Worm (Caenorhabditis elegans) whole organism, L4 larva: Measurements from ENCODE around the gene Y39H10B.2.
A peak's percentile ranks its signal among the peaks of the same experiment; 100 is the strongest.

Source experiments
- F10B5.3 ChIP-seq: sonication (generic microtip); optimal IDR thresholded peaks from 2 replicates; lab custom pipeline; 2016; ENCODE audit warnings: mild to moderate bottlenecking, missing genetic modification characterization, missing compliant biosample characterization
- F37D6.2 ChIP-seq: sonication (generic microtip); optimal IDR thresholded peaks from 2 replicates; lab custom pipeline; 2016; ENCODE audit warnings: mild to moderate bottlenecking, missing genetic modification characterization, missing compliant biosample characterization
- Y105C5A.15 ChIP-seq: fragments of 200-800 bp; sonication (Bioruptor generic); IDR thresholded peaks from 2 replicates; pipeline ENCODE4 v1.3.6; 2022; ENCODE audit warnings: missing genetic modification characterization, missing compliant biosample characterization
- ZK337.2 ChIP-seq: fragments of 200-800 bp; sonication (Bioruptor generic); IDR thresholded peaks from 2 replicates; pipeline ENCODE4 v1.3.6; 2022; ENCODE audit warnings: missing genetic modification reagents, missing genetic modification characterization, missing compliant biosample characterization
- ZK546.5 ChIP-seq, 2 experiments: sonication (generic microtip); optimal IDR thresholded peaks; 2 replicates each; lab custom pipeline; 2017; ENCODE audit warnings: missing biosample characterization in 2 of 2, missing genetic modification characterization in 2 of 2
- ceh-20 ChIP-seq: fragments of 200-800 bp; sonication (Bioruptor generic); IDR thresholded peaks from 2 replicates; pipeline ENCODE4 v1.3.6; 2022; ENCODE audit warnings: missing genetic modification reagents, missing genetic modification characterization, missing compliant biosample characterization
- ceh-32 ChIP-seq: sonication (generic microtip); optimal IDR thresholded peaks from 2 replicates; lab custom pipeline; 2016; ENCODE audit warnings: mild to moderate bottlenecking, missing genetic modification characterization, missing compliant biosample characterization; ENCODE audit not compliant: poor library complexity
- ceh-82 ChIP-seq: sonication (generic microtip); optimal IDR thresholded peaks from 2 replicates; lab custom pipeline; 2017; ENCODE audit warnings: missing biosample characterization, missing genetic modification characterization
- ctbp-1 ChIP-seq: fragments of 200-800 bp; sonication (Bioruptor generic); IDR thresholded peaks from 2 replicates; pipeline ENCODE4 v1.3.6; 2022; ENCODE audit warnings: missing genetic modification reagents, missing genetic modification characterization, missing compliant biosample characterization
- daf-12 ChIP-seq: fragments of 150-350 bp; optimal IDR thresholded peaks from 2 replicates; lab custom pipeline; 2014; ENCODE audit warnings: missing biosample characterization, missing genetic modification reagents, missing genetic modification characterization
- daf-8 ChIP-seq: fragments of 200-800 bp; sonication (Bioruptor generic); IDR thresholded peaks from 2 replicates; pipeline ENCODE4 v1.3.6; 2022; ENCODE audit warnings: missing genetic modification characterization, missing compliant biosample characterization
- dmd-6 ChIP-seq: fragments of 200-800 bp; sonication (Bioruptor generic); IDR thresholded peaks from 2 replicates; pipeline ENCODE4 v1.3.6; 2022; ENCODE audit warnings: missing genetic modification reagents, missing genetic modification characterization, missing compliant biosample characterization
- dpl-1 ChIP-seq: fragments of 150-350 bp; optimal IDR thresholded peaks from 2 replicates; lab custom pipeline; 2014; ENCODE audit warnings: missing biosample characterization, missing genetic modification reagents, missing genetic modification characterization
- duxl-1 ChIP-seq: sonication (generic microtip); optimal IDR thresholded peaks from 2 replicates; lab custom pipeline; 2016; ENCODE audit warnings: mild to moderate bottlenecking, missing genetic modification characterization, moderate library complexity, missing compliant biosample characterization; ENCODE audit not compliant: poor library complexity
- fos-1 ChIP-seq: fragments of 150-350 bp; optimal IDR thresholded peaks from 2 replicates; lab custom pipeline; 2014; ENCODE audit warnings: missing biosample characterization, missing genetic modification characterization
- hif-1 ChIP-seq, 2 experiments: sonication (generic microtip); optimal IDR thresholded peaks; 2 replicates each; lab custom pipeline; 2016 to 2017; ENCODE audit warnings: missing compliant biosample characterization in 2 of 2, missing genetic modification characterization in 2 of 2, missing genetic modification reagents in 2 of 2, missing genotype in 2 of 2, mild to moderate bottlenecking in 1 of 2
- hlh-11 ChIP-seq: fragments of 200-800 bp; sonication (Bioruptor generic); optimal IDR thresholded peaks from 2 replicates; lab custom pipeline; 2018; ENCODE audit warnings: mild to moderate bottlenecking, missing genetic modification characterization, missing compliant biosample characterization
- lim-7 ChIP-seq: fragments of 200-800 bp; sonication (Bioruptor generic); IDR thresholded peaks from 2 replicates; pipeline ENCODE4 v1.3.6; 2022; ENCODE audit warnings: missing genetic modification characterization, missing compliant biosample characterization
- lin-13 ChIP-seq: fragments of 150-350 bp; optimal IDR thresholded peaks from 2 replicates; lab custom pipeline; 2014; ENCODE audit warnings: missing biosample characterization, missing genetic modification reagents, missing genetic modification characterization
- lin-15B ChIP-seq: fragments of 150-350 bp; sonication (generic microtip); optimal IDR thresholded peaks from 3 replicates; lab custom pipeline; 2014; ENCODE audit warnings: missing biosample characterization, missing genetic modification characterization
- lin-29 ChIP-seq: fragments of 200-800 bp; sonication (Bioruptor generic); IDR thresholded peaks from 2 replicates; pipeline ENCODE4 v1.3.6; 2022; ENCODE audit warnings: missing genetic modification reagents, missing genetic modification characterization, missing compliant biosample characterization
- lin-38 ChIP-seq: fragments of 200-800 bp; sonication (Bioruptor generic); IDR thresholded peaks from 2 replicates; pipeline ENCODE4 v1.3.6; 2022; ENCODE audit warnings: missing genetic modification reagents, missing genetic modification characterization, missing compliant biosample characterization
- lin-39 ChIP-seq: fragments of 150-350 bp; optimal IDR thresholded peaks from 2 replicates; lab custom pipeline; 2014; ENCODE audit warnings: missing biosample characterization, missing genetic modification reagents, missing genetic modification characterization
- lir-3 ChIP-seq: sonication (generic microtip); optimal IDR thresholded peaks from 2 replicates; lab custom pipeline; 2016; ENCODE audit warnings: mild to moderate bottlenecking, missing genetic modification characterization, missing compliant biosample characterization
- lsy-2 ChIP-seq, 2 experiments: fragments of 150-350 bp in 1 of 2; sonication (generic microtip) in 1 of 2; optimal IDR thresholded peaks; 2 replicates each; lab custom pipeline; 2014 to 2017; ENCODE audit warnings: missing biosample characterization in 2 of 2, missing genetic modification characterization in 2 of 2
- madf-5 ChIP-seq, 2 experiments: fragments of 200-800 bp; sonication (Bioruptor generic); IDR thresholded peaks; 2 replicates each; pipeline ENCODE4 v1.3.6; 2022; ENCODE audit warnings: missing compliant biosample characterization in 2 of 2, missing genetic modification characterization in 2 of 2
- mdl-1 ChIP-seq, 2 experiments: fragments of 150-350 bp in 1 of 2; sonication (generic microtip) in 1 of 2; optimal IDR thresholded peaks; 2 replicates each; lab custom pipeline; 2014 to 2017; ENCODE audit warnings: missing biosample characterization in 2 of 2, missing genetic modification characterization in 2 of 2
- mep-1 ChIP-seq: fragments of 150-350 bp; sonication (generic microtip); optimal IDR thresholded peaks from 3 replicates; lab custom pipeline; 2014; ENCODE audit warnings: missing biosample characterization, missing genetic modification characterization
- mxl-2 ChIP-seq: fragments of 200-800 bp; sonication (Bioruptor generic); conservative IDR thresholded peaks from 2 replicates; pipeline ENCODE4 v1.3.6; 2022; ENCODE audit warnings: missing genetic modification reagents, missing genetic modification characterization, missing compliant biosample characterization
- mxl-3 ChIP-seq: fragments of 200-800 bp; sonication (Bioruptor generic); optimal IDR thresholded peaks from 2 replicates; lab custom pipeline; 2018; ENCODE audit warnings: mild to moderate bottlenecking, missing genetic modification characterization, missing compliant biosample characterization
- nhr-10 ChIP-seq: fragments of 150-350 bp; optimal IDR thresholded peaks from 2 replicates; lab custom pipeline; 2014; ENCODE audit warnings: missing biosample characterization, missing genetic modification characterization
- nhr-11 ChIP-seq: fragments of 150-350 bp; optimal IDR thresholded peaks from 2 replicates; lab custom pipeline; 2014; ENCODE audit warnings: missing biosample characterization, missing genetic modification characterization
- nhr-111 ChIP-seq: fragments of 200-800 bp; sonication (Bioruptor generic); optimal IDR thresholded peaks from 2 replicates; lab custom pipeline; 2018; ENCODE audit warnings: mild to moderate bottlenecking, missing genetic modification characterization, missing compliant biosample characterization
- nhr-25 ChIP-seq: sonication (generic microtip); optimal IDR thresholded peaks from 2 replicates; lab custom pipeline; 2017; ENCODE audit warnings: missing genetic modification characterization, mild to moderate bottlenecking, missing compliant biosample characterization, antibody characterized with exemption, moderate library complexity, borderline replicate concordance; ENCODE audit not compliant: insufficient read depth
- pha-4 ChIP-seq, 2 experiments: fragments of 150-350 bp in 1 of 2; fragments of 200-800 bp in 1 of 2; sonication (Bioruptor generic) in 1 of 2; IDR thresholded peaks in 1 of 2; optimal IDR thresholded peaks in 1 of 2; 2 replicates each; pipeline versions ENCODE4 v1.3.6 to Lab custom; 2014 to 2022; ENCODE audit warnings: missing genetic modification characterization in 2 of 2, missing genetic modification reagents in 2 of 2, missing biosample characterization in 1 of 2, missing compliant biosample characterization in 1 of 2
- php-3 ChIP-seq: fragments of 200-800 bp; sonication (Bioruptor generic); IDR thresholded peaks from 2 replicates; pipeline ENCODE4 v1.3.6; 2022; ENCODE audit warnings: missing genetic modification reagents, missing genetic modification characterization, missing compliant biosample characterization
- pqm-1 ChIP-seq: sonication (generic microtip); optimal IDR thresholded peaks from 2 replicates; lab custom pipeline; 2017; ENCODE audit warnings: missing biosample characterization, missing genetic modification characterization
- skn-1 ChIP-seq: fragments of 150-350 bp; optimal IDR thresholded peaks from 2 replicates; lab custom pipeline; 2014; ENCODE audit warnings: missing biosample characterization, missing genetic modification characterization
- snpc-1.2 ChIP-seq: fragments of 200-800 bp; sonication (Bioruptor generic); IDR thresholded peaks from 2 replicates; pipeline ENCODE4 v1.3.6; 2022; ENCODE audit warnings: missing genetic modification reagents, missing genetic modification characterization, missing compliant biosample characterization
- tag-97 ChIP-seq: fragments of 200-800 bp; sonication (Bioruptor generic); IDR thresholded peaks from 2 replicates; pipeline ENCODE4 v1.3.6; 2022; ENCODE audit warnings: missing genetic modification characterization, missing compliant biosample characterization
- tra-1 ChIP-seq: fragments of 200-800 bp; sonication (Bioruptor generic); IDR thresholded peaks from 2 replicates; pipeline ENCODE4 v1.3.6; 2022; ENCODE audit warnings: missing genetic modification reagents, missing genetic modification characterization, missing compliant biosample characterization
- unc-130 ChIP-seq: sonication (generic microtip); optimal IDR thresholded peaks from 2 replicates; lab custom pipeline; 2016; ENCODE audit warnings: missing genetic modification reagents, missing genetic modification characterization, missing compliant biosample characterization
- unc-62 ChIP-seq, 3 experiments: fragments of 150-350 bp in 1 of 3; sonication (generic microtip); optimal IDR thresholded peaks in 2 of 3; peaks in 1 of 3; 1 replicate in 1 of 3; 2 replicates in 2 of 3; lab custom pipeline; 2014 to 2017; ENCODE audit warnings: missing biosample characterization in 3 of 3, missing genetic modification characterization in 3 of 3, missing genetic modification reagents in 3 of 3, missing genotype in 1 of 3
- vab-7 ChIP-seq: fragments of 200-800 bp; sonication (Bioruptor generic); IDR thresholded peaks from 2 replicates; pipeline ENCODE4 v1.3.6; 2022; ENCODE audit warnings: missing genetic modification reagents, missing genetic modification characterization, missing compliant biosample characterization
- zfp-3 ChIP-seq: fragments of 200-800 bp; sonication (Bioruptor generic); conservative IDR thresholded peaks from 2 replicates; pipeline ENCODE4 v1.3.6; 2022; ENCODE audit warnings: missing genetic modification reagents, missing genetic modification characterization, missing compliant biosample characterization
- zip-2 ChIP-seq: fragments of 150-350 bp; optimal IDR thresholded peaks from 2 replicates; lab custom pipeline; 2014; ENCODE audit warnings: missing biosample characterization, missing genetic modification characterization
- ztf-11 ChIP-seq: fragments of 150-350 bp; optimal IDR thresholded peaks from 2 replicates; lab custom pipeline; 2014; ENCODE audit warnings: missing biosample characterization, missing genetic modification characterization

Y39H10B.2 gene

DNA sequence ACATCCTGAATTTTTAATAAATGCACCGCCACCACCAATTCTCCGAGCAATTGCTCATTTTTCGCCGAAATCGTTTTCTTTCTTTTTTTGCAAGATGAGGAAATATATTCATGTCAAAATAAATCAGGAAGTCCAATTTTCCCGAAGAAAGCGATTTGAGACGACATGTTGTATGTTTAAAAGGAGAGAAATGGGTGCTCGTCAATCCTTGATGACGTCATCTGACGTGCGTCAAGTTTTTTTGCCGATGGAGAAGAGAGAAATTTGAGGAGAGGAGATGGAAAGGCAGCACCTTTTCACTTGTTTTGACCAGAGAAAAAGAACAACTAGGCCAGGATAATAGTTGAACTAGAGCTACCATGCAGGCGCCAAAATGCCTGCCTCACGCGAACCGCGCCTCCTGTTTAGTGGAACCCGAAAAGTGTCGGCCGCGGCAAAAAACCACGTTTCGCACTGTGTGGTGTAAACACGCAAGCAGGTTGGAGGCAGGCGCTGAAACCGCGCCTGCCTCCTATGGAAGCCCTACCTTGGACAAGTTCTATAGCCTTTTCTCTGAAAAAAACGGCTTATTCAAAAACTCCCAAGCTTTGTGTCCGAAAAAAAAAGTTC lies 47.8 kb downstream of the Y39H10B.2 start (continued):
- TF ChIP-seq dpl-1 (GFP tag; lab: Kevin White, UChicago) (no peak), lin-13 (GFP tag; lab: Kevin White, UChicago) (no peak), nhr-11 (tag; lab: Kevin White, UChicago) (peak; percentile 44), nhr-10 (no peak), unc-62 (GFP tag; optimal IDR thresholded peaks at IDR 0.05 in 1 of 2; lab: Kevin White, UChicago) (peak in 1 of 2 experiments; percentile 99), unc-62 (tag; optimal IDR thresholded peaks at IDR 0.05; lab: Kevin White, UChicago) (no peak), hif-1 (tag; optimal IDR thresholded peaks at IDR 0.05; lab: Kevin White, UChicago) (peak in 1 of 2 experiments; percentile 18), daf-8 (no peak), madf-5 (GFP tag; IDR thresholded peaks at IDR 0.05; lab: Robert Waterston, UW) (no peak), lir-3 (tag; lab: Kevin White, UChicago) (no peak), pqm-1 (tag; lab: Kevin White, UChicago) (no peak), ztf-11 (tag; lab: Kevin White, UChicago) (no peak), mdl-1 (tag; optimal IDR thresholded peaks at IDR 0.05; lab: Kevin White, UChicago) (no peak), F37D6.2 (tag; lab: Kevin White, UChicago) (peak; percentile 34), ZK546.5 (tag; optimal IDR thresholded peaks at IDR 0.05; lab: Kevin White, UChicago) (no peak), hlh-11 (tag; lab: Kevin White, UChicago) (peak; percentile 48), zip-2 (no peak), ctbp-1 (GFP tag; lab: Robert Waterston, UW) (peak; percentile 87), skn-1 (tag; lab: Kevin White, UChicago) (no peak), daf-12 (tag; lab: Kevin White, UChicago) (no peak), Y105C5A.15 (GFP tag; lab: Robert Waterston, UW) (no peak), ceh-82 (no peak), pha-4 (GFP tag; IDR thresholded peaks at IDR 0.05; lab: Robert Waterston, UW) (no peak), pha-4 (tag; optimal IDR thresholded peaks at IDR 0.05; lab: Kevin White, UChicago) (no peak), nhr-25 (tag; lab: Kevin White, UChicago) (no peak), ceh-32 (no peak), lin-15B (tag; lab: Kevin White, UChicago) (no peak), ZK337.2 (no peak), mxl-3 (GFP tag; lab: Kevin White, UChicago) (no peak), nhr-111 (GFP tag; lab: Kevin White, UChicago) (no peak), snpc-1.2 (GFP tag; lab: Robert Waterston, UW) (no peak), zfp-3 (GFP tag; lab: Robert Waterston, UW) (no peak), unc-130 (GFP tag; lab: Kevin White, UChicago) (no peak), mxl-2 (GFP tag; lab: Robert Waterston, UW) (no peak), duxl-1 (tag; lab: Kevin White, UChicago) (no peak), tag-97 (no peak), php-3 (GFP tag; lab: Robert Waterston, UW) (no peak), ceh-20 (GFP tag; lab: Robert Waterston, UW) (peak; percentile 96), vab-7 (GFP tag; lab: Robert Waterston, UW) (peak; percentile 43; the same call in 1 of the 2 replicates), F10B5.3 (tag; lab: Kevin White, UChicago) (no peak), lin-39 (tag; lab: Kevin White, UChicago) (peak; percentile 26), fos-1 (tag; lab: Kevin White, UChicago) (no peak), tra-1 (GFP tag; lab: Robert Waterston, UW) (no peak), lim-7 (GFP tag; lab: Robert Waterston, UW) (no peak), dmd-6 (GFP tag; lab: Robert Waterston, UW) (peak; percentile 39; the same call in 1 of the 2 replicates), lin-38 (GFP tag; lab: Robert Waterston, UW) (no peak), mep-1 (tag; lab: Kevin White, UChicago) (peak; percentile 71), lsy-2 (tag; optimal IDR thresholded peaks at IDR 0.05; lab: Kevin White, UChicago) (peak; percentile 47 to 75), lin-29 (GFP tag; lab: Robert Waterston, UW) (no peak)
